Fruit fly (Drosophila melanogaster) whole organism, pupa: ENCODE measurements around the gene Skel.

Source experiments
- CG10348 ChIP-seq: fragments of 200-800 bp; sonication (Bioruptor generic); IDR thresholded peaks from 2 replicates; pipeline ENCODE4 v1.3.6; 2022; ENCODE audit warnings: missing biosample characterization, missing genetic modification characterization
- CG12605 ChIP-seq: fragments of 200-800 bp; sonication (Bioruptor generic); IDR thresholded peaks from 2 replicates; pipeline ENCODE4 v1.3.6; 2022; ENCODE audit warnings: missing biosample characterization, missing genetic modification characterization
- CG13204 ChIP-seq: fragments of 200-800 bp; sonication (Bioruptor generic); optimal IDR thresholded peaks from 2 replicates; lab custom pipeline; 2018; ENCODE audit warnings: missing biosample characterization, mild to moderate bottlenecking, missing genetic modification characterization, moderate library complexity
- CG14655 ChIP-seq: fragments of 200-800 bp; sonication (Bioruptor generic); optimal IDR thresholded peaks from 3 replicates; lab custom pipeline; 2017; ENCODE audit warnings: mild to moderate bottlenecking, missing biosample characterization, missing genetic modification reagents, missing genetic modification characterization
- CG15710 ChIP-seq: fragments of 200-800 bp; sonication (Bioruptor generic); optimal IDR thresholded peaks from 2 replicates; lab custom pipeline; 2018; ENCODE audit warnings: missing biosample characterization, mild to moderate bottlenecking, missing genetic modification characterization, moderate library complexity
- CG17806 ChIP-seq: fragments of 200-800 bp; sonication (Bioruptor generic); optimal IDR thresholded peaks from 2 replicates; lab custom pipeline; 2018; ENCODE audit warnings: missing biosample characterization, mild to moderate bottlenecking, missing genetic modification characterization, moderate library complexity
- CG32121 ChIP-seq: fragments of 200-800 bp; sonication (Bioruptor generic); IDR thresholded peaks from 2 replicates; pipeline ENCODE4 v1.3.6; 2022; ENCODE audit warnings: missing biosample characterization, missing genetic modification characterization
- CG34367 ChIP-seq: fragments of 200-800 bp; sonication (Bioruptor generic); optimal IDR thresholded peaks from 2 replicates; lab custom pipeline; 2018; ENCODE audit warnings: missing biosample characterization, mild to moderate bottlenecking, missing genetic modification characterization
- CG4496 ChIP-seq: fragments of 200-800 bp; sonication (Bioruptor generic); IDR thresholded peaks from 3 replicates; pipeline ENCODE4 v1.3.6; 2022; ENCODE audit warnings: missing biosample characterization, missing genetic modification characterization
- CG8159 ChIP-seq: fragments of 200-800 bp; sonication (Bioruptor generic); optimal IDR thresholded peaks from 3 replicates; lab custom pipeline; 2018; ENCODE audit warnings: missing biosample characterization, mild to moderate bottlenecking, missing genetic modification characterization, moderate library complexity
- CG8301 ChIP-seq: fragments of 200-800 bp; sonication (Bioruptor generic); optimal IDR thresholded peaks from 2 replicates; lab custom pipeline; 2018; ENCODE audit warnings: missing biosample characterization, mild to moderate bottlenecking, missing genetic modification characterization
- CG9948 ChIP-seq: fragments of 200-800 bp; sonication (Bioruptor generic); optimal IDR thresholded peaks from 2 replicates; lab custom pipeline; 2018; ENCODE audit warnings: missing biosample characterization, mild to moderate bottlenecking, missing genetic modification characterization, moderate library complexity
- D1 ChIP-seq: fragments of 200-800 bp; sonication (Bioruptor generic); optimal IDR thresholded peaks from 2 replicates; lab custom pipeline; 2018; ENCODE audit warnings: missing biosample characterization, mild to moderate bottlenecking, missing genetic modification characterization, moderate library complexity
- EcR ChIP-seq: fragments of 200-800 bp; sonication (Bioruptor generic); optimal IDR thresholded peaks from 3 replicates; lab custom pipeline; 2019; ENCODE audit warnings: missing biosample characterization, missing genetic modification characterization, mild to moderate bottlenecking, moderate library complexity, missing genetic modification reagents
- Ets98B ChIP-seq: fragments of 200-800 bp; sonication (Bioruptor generic); IDR thresholded peaks from 2 replicates; pipeline ENCODE4 v1.3.6; 2022; ENCODE audit warnings: missing biosample characterization, missing genetic modification characterization
- Pif1A ChIP-seq: fragments of 200-800 bp; sonication (Bioruptor generic); optimal IDR thresholded peaks from 3 replicates; lab custom pipeline; 2016; ENCODE audit warnings: missing biosample characterization, missing genetic modification characterization
- Pif1B ChIP-seq: fragments of 200-800 bp; sonication (Bioruptor generic); optimal IDR thresholded peaks from 3 replicates; lab custom pipeline; 2016; ENCODE audit warnings: missing biosample characterization, missing genetic modification characterization
- Snoo ChIP-seq: fragments of 200-800 bp; sonication (Bioruptor generic); optimal IDR thresholded peaks from 3 replicates; lab custom pipeline; 2017; ENCODE audit warnings: missing biosample characterization, mild to moderate bottlenecking, missing genetic modification characterization, inconsistent platforms
- fd96Ca ChIP-seq: fragments of 200-800 bp; sonication (Bioruptor generic); IDR thresholded peaks from 3 replicates; pipeline ENCODE4 v1.3.6; 2022; ENCODE audit warnings: missing biosample characterization, missing genetic modification characterization
- gl ChIP-seq: fragments of 200-800 bp; sonication (Bioruptor generic); optimal IDR thresholded peaks from 2 replicates; lab custom pipeline; 2018; ENCODE audit warnings: missing biosample characterization, mild to moderate bottlenecking, missing genetic modification characterization
- rn ChIP-seq: fragments of 200-800 bp; sonication (Bioruptor generic); IDR thresholded peaks from 2 replicates; pipeline ENCODE4 v1.3.6; 2022; ENCODE audit warnings: missing biosample characterization, missing genetic modification characterization

Gene Skel

DNA sequence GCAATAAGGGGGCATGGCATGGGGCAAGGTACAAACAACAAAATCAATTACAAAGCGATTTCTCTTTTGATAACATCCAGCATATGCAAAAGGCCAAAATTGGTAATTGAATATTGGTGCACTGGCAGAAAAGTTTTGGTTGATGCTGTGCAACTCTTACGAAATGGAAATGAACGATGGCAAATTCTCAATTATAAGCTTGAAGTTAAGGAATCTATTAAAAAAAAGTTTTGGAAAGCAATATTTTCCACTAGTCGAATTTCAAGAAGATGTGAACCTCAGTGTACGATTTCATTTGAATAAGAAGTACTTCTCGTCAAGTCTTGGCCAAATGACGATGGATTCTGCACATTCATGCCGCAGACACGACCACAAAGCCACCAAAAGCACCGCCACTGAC is 30.8 kb upstream of the Skel start:
- peak; percentile 39 for TF ChIP-seq CG17806 (tag; lab: Kevin White, UChicago)
- TF ChIP-seq Ets98B, result no peak
- no peak for TF ChIP-seq rn
- TF ChIP-seq CG8301 (tag; lab: Kevin White, UChicago), result peak; percentile 4
- peak; percentile 16 for TF ChIP-seq CG14655 (GFP tag; lab: Kevin White, UChicago)
- no peak for TF ChIP-seq Pif1A (GFP tag; lab: Kevin White, UChicago)
- TF ChIP-seq Snoo (tag; lab: Kevin White, UChicago), result no peak
- TF ChIP-seq CG34367, result no peak
- TF ChIP-seq gl (tag; lab: Kevin White, UChicago), result no peak

DNA sequence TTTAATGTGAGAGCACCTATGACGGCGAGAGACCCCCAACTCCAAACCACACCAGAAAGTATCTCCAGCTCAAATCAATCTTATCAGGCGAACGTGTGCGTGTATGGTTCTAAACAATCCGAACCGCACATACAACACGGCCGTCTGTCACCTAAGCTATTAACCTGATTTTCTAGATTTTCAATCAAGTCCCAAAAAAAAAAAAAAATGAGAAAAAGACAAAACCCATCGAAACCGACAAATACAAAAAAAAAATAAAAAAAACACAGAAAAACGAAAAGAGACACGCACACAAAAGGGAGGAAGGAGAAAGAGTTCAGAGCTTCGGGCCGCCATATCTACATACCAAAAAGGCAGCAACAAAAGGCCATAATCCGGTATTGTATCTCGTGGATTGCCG is 30.2 kb upstream of the Skel start:
- TF ChIP-seq Ets98B, result no peak

DNA sequence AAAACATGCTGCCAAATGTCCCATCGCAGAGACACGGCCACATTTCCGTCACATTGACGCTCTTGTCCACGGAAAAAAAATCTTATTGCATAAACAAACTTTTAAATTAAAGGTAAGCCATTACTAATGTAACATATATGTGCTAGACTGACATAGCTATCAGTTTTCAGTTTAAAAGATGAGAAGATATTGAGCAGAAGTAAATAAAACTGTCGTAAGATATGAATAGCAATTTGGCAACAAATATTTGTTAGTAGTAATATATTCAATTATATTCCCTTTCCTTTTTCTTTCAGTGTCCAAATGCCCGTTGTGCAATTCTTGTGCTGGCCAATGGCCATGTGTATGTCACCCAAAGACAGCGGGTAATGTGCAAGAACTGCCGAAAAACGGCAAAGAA is 28.0 kb upstream of the Skel start:
- TF ChIP-seq CG9948 (tag; lab: Kevin White, UChicago), result no peak
- no peak for TF ChIP-seq D1 (tag; lab: Kevin White, UChicago)
- TF ChIP-seq CG17806 (tag; lab: Kevin White, UChicago), result no peak
- no peak for TF ChIP-seq CG8301 (tag; lab: Kevin White, UChicago)
- TF ChIP-seq CG13204 (GFP tag; lab: Kevin White, UChicago), result no peak
- no peak for TF ChIP-seq EcR (GFP tag; lab: Kevin White, UChicago)
- TF ChIP-seq Pif1B (GFP tag; lab: Kevin White, UChicago), result no peak
- no peak for TF ChIP-seq CG8159
- TF ChIP-seq CG34367, result no peak
- TF ChIP-seq Snoo (tag; lab: Kevin White, UChicago), result no peak
- no peak for TF ChIP-seq CG32121 (GFP tag; lab: Robert Waterston, UW)
- no peak for TF ChIP-seq CG14655 (GFP tag; lab: Kevin White, UChicago)
- no peak for TF ChIP-seq CG10348 (GFP tag; lab: Robert Waterston, UW)
- no peak for TF ChIP-seq fd96Ca (GFP tag; lab: Robert Waterston, UW)
- no peak for TF ChIP-seq Pif1A (GFP tag; lab: Kevin White, UChicago)
- no peak for TF ChIP-seq CG12605 (GFP tag; lab: Robert Waterston, UW)
- no peak for TF ChIP-seq Ets98B
- no peak for TF ChIP-seq rn
- TF ChIP-seq gl (tag; lab: Kevin White, UChicago), result no peak
- TF ChIP-seq, all 21 proteins: peak for 0

DNA sequence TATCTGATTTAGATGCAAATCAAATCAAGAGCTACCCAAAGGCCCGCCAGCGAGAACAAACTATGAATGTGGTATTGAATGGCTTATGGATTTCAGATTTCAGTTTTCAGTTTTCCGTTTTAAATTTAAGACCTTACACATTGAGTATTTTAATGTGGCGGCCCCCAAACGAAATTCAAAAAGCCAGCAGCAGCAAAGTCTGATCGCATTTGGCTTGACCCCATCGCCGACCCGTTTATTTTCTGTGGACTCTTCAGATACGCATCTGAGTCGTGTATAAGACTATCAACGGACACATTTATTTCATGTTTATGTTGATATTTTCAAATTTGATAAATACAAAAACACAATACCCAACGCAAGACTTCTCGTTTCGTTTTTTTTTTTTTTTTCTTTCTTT is 27.2 kb upstream of the Skel start:
- no peak for TF ChIP-seq CG4496
- TF ChIP-seq CG15710 (tag; lab: Kevin White, UChicago), result no peak
- TF ChIP-seq CG9948 (tag; lab: Kevin White, UChicago), result no peak
- TF ChIP-seq Snoo (tag; lab: Kevin White, UChicago), result no peak
- TF ChIP-seq CG12605 (GFP tag; lab: Robert Waterston, UW), result no peak
- no peak for TF ChIP-seq CG14655 (GFP tag; lab: Kevin White, UChicago)
- no peak for TF ChIP-seq rn
- no peak for TF ChIP-seq D1 (tag; lab: Kevin White, UChicago)
- TF ChIP-seq, all 21 proteins: peak for 0

DNA sequence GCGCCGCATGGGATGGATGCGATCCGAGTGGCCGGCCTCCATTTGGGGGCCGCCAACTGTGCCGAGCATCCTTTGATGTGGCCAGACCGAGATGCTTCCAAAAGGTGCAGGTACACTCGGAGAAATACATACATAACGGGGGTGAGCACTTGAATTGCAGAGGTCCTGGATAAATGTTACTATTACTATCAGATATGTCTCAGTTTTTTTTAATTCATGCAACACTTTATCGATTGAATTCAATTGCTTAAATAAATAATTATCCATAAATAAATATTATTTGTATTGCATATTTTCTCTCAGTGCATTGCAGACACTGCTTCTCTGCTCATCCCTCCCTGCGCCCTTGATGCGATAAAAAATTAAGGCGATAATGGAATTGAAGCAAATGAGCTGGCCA is 25.6 kb upstream of the Skel start:
- TF ChIP-seq CG34367 (peak; percentile 72), gl (tag; lab: Kevin White, UChicago) (peak; percentile 43), Pif1A (GFP tag; lab: Kevin White, UChicago) (peak; percentile 48), D1 (tag; lab: Kevin White, UChicago) (no peak), CG32121 (GFP tag; lab: Robert Waterston, UW) (no peak), CG4496 (peak; percentile 51; the same call in 1 of the 3 replicates), Pif1B (GFP tag; lab: Kevin White, UChicago) (peak; percentile 57), CG15710 (tag; lab: Kevin White, UChicago) (peak; percentile 74), CG8159 (peak; percentile 87), EcR (GFP tag; lab: Kevin White, UChicago) (no peak), CG8301 (tag; lab: Kevin White, UChicago) (peak; percentile 11), Snoo (tag; lab: Kevin White, UChicago) (peak; percentile 53), fd96Ca (GFP tag; lab: Robert Waterston, UW) (no peak), CG13204 (GFP tag; lab: Kevin White, UChicago) (no peak), rn (0 out of 2 replicates have a peak, but pooled peaks have one; percentile 6), CG14655 (GFP tag; lab: Kevin White, UChicago) (peak; percentile 38), Ets98B (no peak), CG17806 (tag; lab: Kevin White, UChicago) (peak; percentile 76), CG12605 (GFP tag; lab: Robert Waterston, UW) (peak; percentile 10; the same call in 1 of the 2 replicates), CG9948 (tag; lab: Kevin White, UChicago) (peak; percentile 75), CG10348 (GFP tag; lab: Robert Waterston, UW) (no peak)

DNA sequence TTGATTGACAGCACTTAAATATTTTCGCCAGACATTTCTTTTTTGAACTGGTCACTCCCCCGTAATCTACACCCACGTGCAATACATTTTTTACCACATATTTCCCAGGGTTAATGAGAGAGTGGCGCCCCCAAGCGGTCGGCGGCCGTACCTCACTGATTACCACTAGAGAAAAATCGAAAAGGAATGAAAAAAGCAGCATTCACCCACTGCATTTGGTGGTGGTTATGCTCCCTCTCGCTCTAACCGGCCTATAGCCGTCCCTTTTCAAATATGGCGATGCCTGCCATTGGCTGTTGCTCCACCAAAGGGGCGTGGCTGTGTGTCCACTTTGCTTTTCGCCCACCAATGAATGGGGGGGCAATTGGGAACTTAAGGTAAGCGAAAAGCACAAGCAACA is 21.8 kb upstream of the Skel start:
- peak; percentile 61 for TF ChIP-seq CG34367
- TF ChIP-seq CG17806 (tag; lab: Kevin White, UChicago), result peak; percentile 8
- peak; percentile 79 for TF ChIP-seq Ets98B
- no peak for TF ChIP-seq CG10348 (GFP tag; lab: Robert Waterston, UW)
- peak; percentile 61 for TF ChIP-seq CG14655 (GFP tag; lab: Kevin White, UChicago)
- peak; percentile 34 for TF ChIP-seq CG15710 (tag; lab: Kevin White, UChicago)
- peak; percentile 63 for TF ChIP-seq gl (tag; lab: Kevin White, UChicago)
- TF ChIP-seq CG32121 (GFP tag; lab: Robert Waterston, UW), result peak; percentile 82
- no peak for TF ChIP-seq Pif1B (GFP tag; lab: Kevin White, UChicago)
- TF ChIP-seq fd96Ca (GFP tag; lab: Robert Waterston, UW), result peak; percentile 80
- TF ChIP-seq CG12605 (GFP tag; lab: Robert Waterston, UW), result peak; percentile 71
- TF ChIP-seq CG8301 (tag; lab: Kevin White, UChicago), result peak; percentile 47
- peak; percentile 83 for TF ChIP-seq CG4496
- peak; percentile 39 for TF ChIP-seq CG8159
- peak; percentile 69 for TF ChIP-seq rn
- TF ChIP-seq D1 (tag; lab: Kevin White, UChicago), result peak; percentile 53
- TF ChIP-seq CG13204 (GFP tag; lab: Kevin White, UChicago), result peak; percentile 59
- TF ChIP-seq Pif1A (GFP tag; lab: Kevin White, UChicago), result peak; percentile 60
- TF ChIP-seq CG9948 (tag; lab: Kevin White, UChicago), result no peak
- TF ChIP-seq EcR (GFP tag; lab: Kevin White, UChicago), result no peak
- TF ChIP-seq Snoo (tag; lab: Kevin White, UChicago), result no peak
